Worm (Caenorhabditis elegans) whole organism, L4 larva: ENCODE results near the gene F59A6.4.
A peak's percentile ranks its signal among the peaks of the same experiment; 100 is the strongest.

Experiments used
- F10B5.3 ChIP-seq: sonication (generic microtip); optimal IDR thresholded peaks from 2 replicates; lab custom pipeline; 2016; ENCODE audit warnings: mild to moderate bottlenecking, missing genetic modification characterization, missing compliant biosample characterization
- F49E8.2 ChIP-seq: sonication (generic microtip); optimal IDR thresholded peaks from 2 replicates; lab custom pipeline; 2016; ENCODE audit warnings: missing compliant biosample characterization, mild to moderate bottlenecking, missing genetic modification characterization, borderline replicate concordance
- Y105C5A.15 ChIP-seq: fragments of 200-800 bp; sonication (Bioruptor generic); IDR thresholded peaks from 2 replicates; pipeline ENCODE4 v1.3.6; 2022; ENCODE audit warnings: missing genetic modification characterization, missing compliant biosample characterization
- ZK337.2 ChIP-seq: fragments of 200-800 bp; sonication (Bioruptor generic); IDR thresholded peaks from 2 replicates; pipeline ENCODE4 v1.3.6; 2022; ENCODE audit warnings: missing genetic modification reagents, missing genetic modification characterization, missing compliant biosample characterization
- aha-1 ChIP-seq: fragments of 150-350 bp; peaks from one replicate; lab custom pipeline; 2014; ENCODE audit warnings: missing biosample characterization, missing genetic modification characterization
- ama-1 ChIP-seq: fragments of 150-350 bp; optimal IDR thresholded peaks from 2 replicates; lab custom pipeline; 2014; ENCODE audit warnings: inconsistent platforms, mixed read lengths
- arid-1 ChIP-seq: fragments of 200-800 bp; sonication (Bioruptor generic); conservative IDR thresholded peaks from 2 replicates; pipeline ENCODE4 v1.3.6; 2022; ENCODE audit warnings: missing genetic modification reagents, missing genetic modification characterization, missing compliant biosample characterization
- attf-4 ChIP-seq: sonication (generic microtip); optimal IDR thresholded peaks from 3 replicates; lab custom pipeline; 2017; ENCODE audit warnings: missing biosample characterization, missing genetic modification characterization
- ceh-62 ChIP-seq: sonication (generic microtip); optimal IDR thresholded peaks from 2 replicates; lab custom pipeline; 2017; ENCODE audit warnings: missing biosample characterization, missing genetic modification characterization
- ceh-82 ChIP-seq: sonication (generic microtip); optimal IDR thresholded peaks from 2 replicates; lab custom pipeline; 2017; ENCODE audit warnings: missing biosample characterization, missing genetic modification characterization
- cey-2 ChIP-seq: sonication (generic microtip); optimal IDR thresholded peaks from 3 replicates; lab custom pipeline; 2017; ENCODE audit warnings: missing genetic modification characterization, mild to moderate bottlenecking, missing compliant biosample characterization, antibody characterized with exemption, borderline replicate concordance; ENCODE audit not compliant: insufficient read depth
- daf-19 ChIP-seq: fragments of 200-800 bp; sonication (Bioruptor generic); conservative IDR thresholded peaks from 2 replicates; pipeline ENCODE4 v1.3.6; 2022; ENCODE audit warnings: missing genetic modification characterization, missing compliant biosample characterization
- dpl-1 ChIP-seq: fragments of 150-350 bp; optimal IDR thresholded peaks from 2 replicates; lab custom pipeline; 2014; ENCODE audit warnings: missing biosample characterization, missing genetic modification reagents, missing genetic modification characterization
- dve-1 ChIP-seq: sonication (generic microtip); optimal IDR thresholded peaks from 2 replicates; lab custom pipeline; 2017; ENCODE audit warnings: antibody characterized with exemption, mild to moderate bottlenecking, missing genetic modification characterization, missing compliant biosample characterization; ENCODE audit not compliant: insufficient read depth
- fos-1 ChIP-seq: fragments of 150-350 bp; optimal IDR thresholded peaks from 2 replicates; lab custom pipeline; 2014; ENCODE audit warnings: missing biosample characterization, missing genetic modification characterization
- hif-1 ChIP-seq, 2 experiments: sonication (generic microtip); optimal IDR thresholded peaks; 2 replicates each; lab custom pipeline; 2016 to 2017; ENCODE audit warnings: missing compliant biosample characterization in 2 of 2, missing genetic modification characterization in 2 of 2, missing genetic modification reagents in 2 of 2, missing genotype in 2 of 2, mild to moderate bottlenecking in 1 of 2
- hlh-11 ChIP-seq: fragments of 200-800 bp; sonication (Bioruptor generic); optimal IDR thresholded peaks from 2 replicates; lab custom pipeline; 2018; ENCODE audit warnings: mild to moderate bottlenecking, missing genetic modification characterization, missing compliant biosample characterization
- hlh-30 ChIP-seq: sonication (generic microtip); optimal IDR thresholded peaks from 2 replicates; lab custom pipeline; 2017; ENCODE audit warnings: antibody characterized with exemption, mild to moderate bottlenecking, missing genetic modification characterization, missing compliant biosample characterization; ENCODE audit not compliant: insufficient read depth
- jun-1 ChIP-seq: fragments of 150-350 bp; optimal IDR thresholded peaks from 2 replicates; lab custom pipeline; 2014; ENCODE audit warnings: missing biosample characterization, missing genetic modification reagents, missing genetic modification characterization
- lin-13 ChIP-seq: fragments of 150-350 bp; optimal IDR thresholded peaks from 2 replicates; lab custom pipeline; 2014; ENCODE audit warnings: missing biosample characterization, missing genetic modification reagents, missing genetic modification characterization
- lin-39 ChIP-seq: fragments of 150-350 bp; optimal IDR thresholded peaks from 2 replicates; lab custom pipeline; 2014; ENCODE audit warnings: missing biosample characterization, missing genetic modification reagents, missing genetic modification characterization
- lir-3 ChIP-seq: sonication (generic microtip); optimal IDR thresholded peaks from 2 replicates; lab custom pipeline; 2016; ENCODE audit warnings: mild to moderate bottlenecking, missing genetic modification characterization, missing compliant biosample characterization
- lsy-2 ChIP-seq, 2 experiments: fragments of 150-350 bp in 1 of 2; sonication (generic microtip) in 1 of 2; optimal IDR thresholded peaks; 2 replicates each; lab custom pipeline; 2014 to 2017; ENCODE audit warnings: missing biosample characterization in 2 of 2, missing genetic modification characterization in 2 of 2
- madf-9 ChIP-seq: fragments of 200-800 bp; sonication (Bioruptor generic); conservative IDR thresholded peaks from 2 replicates; pipeline ENCODE4 v1.3.6; 2022; ENCODE audit warnings: missing genetic modification reagents, missing genetic modification characterization, missing compliant biosample characterization
- mdl-1 ChIP-seq, 2 experiments: fragments of 150-350 bp in 1 of 2; sonication (generic microtip) in 1 of 2; optimal IDR thresholded peaks; 2 replicates each; lab custom pipeline; 2014 to 2017; ENCODE audit warnings: missing biosample characterization in 2 of 2, missing genetic modification characterization in 2 of 2
- mep-1 ChIP-seq: fragments of 150-350 bp; sonication (generic microtip); optimal IDR thresholded peaks from 3 replicates; lab custom pipeline; 2014; ENCODE audit warnings: missing biosample characterization, missing genetic modification characterization
- mxl-3 ChIP-seq: fragments of 200-800 bp; sonication (Bioruptor generic); optimal IDR thresholded peaks from 2 replicates; lab custom pipeline; 2018; ENCODE audit warnings: mild to moderate bottlenecking, missing genetic modification characterization, missing compliant biosample characterization
- nhr-102 ChIP-seq: sonication (generic microtip); optimal IDR thresholded peaks from 2 replicates; lab custom pipeline; 2016; ENCODE audit warnings: mild to moderate bottlenecking, missing genetic modification characterization, moderate library complexity, missing compliant biosample characterization
- nhr-25 ChIP-seq: sonication (generic microtip); optimal IDR thresholded peaks from 2 replicates; lab custom pipeline; 2017; ENCODE audit warnings: missing genetic modification characterization, mild to moderate bottlenecking, missing compliant biosample characterization, antibody characterized with exemption, moderate library complexity, borderline replicate concordance; ENCODE audit not compliant: insufficient read depth
- nhr-28 ChIP-seq: fragments of 150-350 bp; optimal IDR thresholded peaks from 2 replicates; lab custom pipeline; 2014; ENCODE audit warnings: missing biosample characterization, missing genetic modification characterization
- nhr-42 ChIP-seq: fragments of 200-800 bp; sonication (Bioruptor generic); IDR thresholded peaks from 2 replicates; pipeline ENCODE4 v1.3.6; 2022; ENCODE audit warnings: missing genetic modification characterization, missing compliant biosample characterization
- set-16 ChIP-seq: fragments of 200-800 bp; sonication (Bioruptor generic); IDR thresholded peaks from 2 replicates; pipeline ENCODE4 v1.3.6; 2022; ENCODE audit warnings: missing genetic modification reagents, missing genetic modification characterization, missing compliant biosample characterization
- skn-1 ChIP-seq: fragments of 150-350 bp; optimal IDR thresholded peaks from 2 replicates; lab custom pipeline; 2014; ENCODE audit warnings: missing biosample characterization, missing genetic modification characterization
- spr-3 ChIP-seq: fragments of 200-800 bp; sonication (Bioruptor generic); optimal IDR thresholded peaks from 2 replicates; lab custom pipeline; 2018; ENCODE audit warnings: mild to moderate bottlenecking, missing genetic modification characterization, missing compliant biosample characterization
- unc-39 ChIP-seq: sonication (generic microtip); optimal IDR thresholded peaks from 2 replicates; lab custom pipeline; 2017; ENCODE audit warnings: missing biosample characterization, missing genetic modification characterization
- unc-62 ChIP-seq, 3 experiments: fragments of 150-350 bp in 1 of 3; sonication (generic microtip); optimal IDR thresholded peaks in 2 of 3; peaks in 1 of 3; 1 replicate in 1 of 3; 2 replicates in 2 of 3; lab custom pipeline; 2014 to 2017; ENCODE audit warnings: missing biosample characterization in 3 of 3, missing genetic modification characterization in 3 of 3, missing genetic modification reagents in 3 of 3, missing genotype in 1 of 3

F59A6.4 gene

ce11 chrII:5047279-5047678, 42.4 kb downstream of the F59A6.4 start (continued):
- TF ChIP-seq lir-3, result no peak

- TF ChIP-seq mdl-1 (tag; optimal IDR thresholded peaks at IDR 0.05; lab: Kevin White, UChicago), result peak in 1 of 2 experiments; percentile 7
- no peak for TF ChIP-seq nhr-25 (tag; lab: Kevin White, UChicago)
- peak; percentile 20 for TF ChIP-seq dve-1 (tag; lab: Kevin White, UChicago)
- peak; percentile 60 for TF ChIP-seq hlh-30
- TF ChIP-seq aha-1 (tag; lab: Kevin White, UChicago), result peak; percentile 92
Measured at ce11 chrII:5048185-5048795, 43.4 kb downstream of the F59A6.4 start.

ce11 chrII:5049249-5049648, 44.4 kb downstream of the F59A6.4 start:
- peak; percentile 61 for TF ChIP-seq aha-1 (tag; lab: Kevin White, UChicago)
- peak; percentile 9 for TF ChIP-seq mep-1 (tag; lab: Kevin White, UChicago)
- TF ChIP-seq madf-9, result no peak
- no peak for TF ChIP-seq ceh-62 (tag; lab: Kevin White, UChicago)
- TF ChIP-seq cey-2, result peak; percentile 77
- no peak for TF ChIP-seq ceh-82 (tag; lab: Kevin White, UChicago)
- TF ChIP-seq hlh-11 (tag; lab: Kevin White, UChicago), result peak; percentile 25
- no peak for TF ChIP-seq skn-1 (tag; lab: Kevin White, UChicago)
- peak in 1 of 2 experiments; percentile 99 for TF ChIP-seq unc-62 (GFP tag; optimal IDR thresholded peaks at IDR 0.05 in 1 of 2; lab: Kevin White, UChicago)
- TF ChIP-seq unc-62 (tag; optimal IDR thresholded peaks at IDR 0.05; lab: Kevin White, UChicago), result no peak
- TF ChIP-seq nhr-42 (GFP tag; lab: Robert Waterston, UW), result no peak
- TF ChIP-seq mdl-1 (tag; optimal IDR thresholded peaks at IDR 0.05; lab: Kevin White, UChicago), result peak in 1 of 2 experiments; percentile 35
- TF ChIP-seq lin-13, result no peak
- no peak for TF ChIP-seq Y105C5A.15
- peak; percentile 56 for TF ChIP-seq mxl-3 (GFP tag; lab: Kevin White, UChicago)
- no peak for TF ChIP-seq lir-3
- TF ChIP-seq hlh-30, result peak; percentile 1
- TF ChIP-seq nhr-28 (tag; lab: Kevin White, UChicago), result peak; percentile 50
- no peak for TF ChIP-seq nhr-102
- no peak for TF ChIP-seq hif-1 (tag; optimal IDR thresholded peaks at IDR 0.05; lab: Kevin White, UChicago)
- peak in 1 of 2 experiments; percentile 22 for TF ChIP-seq lsy-2 (tag; optimal IDR thresholded peaks at IDR 0.05; lab: Kevin White, UChicago)

- peak; percentile 15 for TF ChIP-seq hlh-30
- no peak for TF ChIP-seq arid-1
- TF ChIP-seq aha-1 (tag; lab: Kevin White, UChicago), result peak; percentile 44
- TF ChIP-seq unc-62 (GFP tag; optimal IDR thresholded peaks at IDR 0.05 in 1 of 2; lab: Kevin White, UChicago), result peak in 1 of 2 experiments; percentile 66
- no peak for TF ChIP-seq unc-62 (tag; optimal IDR thresholded peaks at IDR 0.05; lab: Kevin White, UChicago)
Measured at ce11 chrII:5049865-5050342, 45.0 kb downstream of the F59A6.4 start, which contains the start of gene F33G12.6. Gene F33G12.6, plus strand, starts transcription at chrII:5049915.

ce11 chrII:5050776-5051175, 45.9 kb downstream of the F59A6.4 start:
- no peak for TF ChIP-seq F49E8.2
- TF ChIP-seq madf-9, result no peak
- TF ChIP-seq unc-39 (tag; lab: Kevin White, UChicago), result no peak
- no peak for TF ChIP-seq daf-19 (GFP tag; lab: Robert Waterston, UW)
- no peak for TF ChIP-seq aha-1 (tag; lab: Kevin White, UChicago)
- TF ChIP-seq set-16, result no peak
- TF ChIP-seq nhr-102, result no peak
- no peak for TF ChIP-seq fos-1 (tag; lab: Kevin White, UChicago)
- TF ChIP-seq jun-1 (tag; lab: Kevin White, UChicago), result no peak
- no peak for TF ChIP-seq lin-39
- no peak for TF ChIP-seq nhr-25 (tag; lab: Kevin White, UChicago)
- TF ChIP-seq F10B5.3 (tag; lab: Kevin White, UChicago), result no peak
- no peak for TF ChIP-seq dpl-1 (GFP tag; lab: Kevin White, UChicago)
- no peak for TF ChIP-seq ZK337.2 (GFP tag; lab: Robert Waterston, UW)
- no peak for TF ChIP-seq spr-3 (GFP tag; lab: Kevin White, UChicago)
- no peak for TF ChIP-seq attf-4 (tag; lab: Kevin White, UChicago)
- no peak for TF ChIP-seq arid-1
- no peak for TF ChIP-seq ama-1 (lab: Kevin White, UChicago)
